Worm (Caenorhabditis elegans) whole organism, L1 larva: Measurements from ENCODE around the gene M03C11.1.

Experiments used
- elt-2 ChIP-seq: sonication (generic microtip); optimal IDR thresholded peaks from 2 replicates; lab custom pipeline; 2016; ENCODE audit warnings: missing genetic modification characterization, mild to moderate bottlenecking, inconsistent platforms, missing compliant biosample characterization, missing genetic modification reagents
- jun-1 ChIP-seq: fragments of 150-350 bp; optimal IDR thresholded peaks from 2 replicates; lab custom pipeline; 2014; ENCODE audit warnings: missing biosample characterization, missing genetic modification reagents, missing genetic modification characterization
- mdl-1 ChIP-seq, 2 experiments: fragments of 150-350 bp; optimal IDR thresholded peaks; 2 replicates each; lab custom pipeline; 2014 to 2017; ENCODE audit warnings: missing biosample characterization in 2 of 2, missing genetic modification characterization in 2 of 2, inconsistent platforms in 1 of 2
- nhr-28 ChIP-seq: fragments of 150-350 bp; optimal IDR thresholded peaks from 2 replicates; lab custom pipeline; 2014; ENCODE audit warnings: missing biosample characterization, missing genetic modification characterization
- nhr-90 ChIP-seq: sonication (generic microtip); optimal IDR thresholded peaks from 2 replicates; lab custom pipeline; 2016; ENCODE audit warnings: mild to moderate bottlenecking, missing genetic modification characterization, missing compliant biosample characterization; ENCODE audit not compliant: poor library complexity
- rnt-1 ChIP-seq: sonication (generic microtip); optimal IDR thresholded peaks from 2 replicates; lab custom pipeline; 2016; ENCODE audit warnings: mild to moderate bottlenecking, missing genetic modification characterization, moderate library complexity, missing compliant biosample characterization

DNA sequence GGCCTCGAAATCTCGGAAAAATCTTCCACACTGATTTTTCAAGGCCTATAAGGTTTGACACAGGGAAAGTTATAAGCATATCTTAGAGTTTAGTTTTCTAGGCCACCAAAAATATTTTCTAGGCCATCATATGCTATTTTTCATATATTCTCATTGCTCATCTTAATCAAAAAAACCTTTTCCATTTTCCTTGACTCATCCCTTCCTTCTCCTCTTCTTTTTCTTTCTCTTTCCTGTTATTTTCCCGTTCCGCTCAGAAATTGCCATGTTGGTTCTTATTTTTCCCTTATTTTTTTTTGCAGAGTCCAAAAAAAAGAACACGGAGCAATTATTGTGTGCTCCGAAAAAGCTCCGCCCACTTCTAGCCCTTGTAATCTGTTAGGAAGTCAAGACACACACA is 31.2 kb downstream of the M03C11.1 start, which contains the start of gene tbc-8:
- TF ChIP-seq jun-1 (tag; lab: Kevin White, UChicago) (no peak), mdl-1 (tag; optimal IDR thresholded peaks at IDR 0.05; lab: Kevin White, UChicago) (no peak), nhr-28 (tag; lab: Kevin White, UChicago) (no peak), rnt-1 (tag; lab: Kevin White, UChicago) (no peak), elt-2 (no peak), nhr-90 (tag; lab: Kevin White, UChicago) (no peak)
